Fruit fly (Drosophila melanogaster) whole organism, embryonic: ENCODE measurements around the gene Pex16.
A peak's percentile ranks its signal among the peaks of the same experiment; 100 is the strongest.

Experiments used
- Bteb2 ChIP-seq: fragments of 200-800 bp; sonication (Bioruptor generic); optimal IDR thresholded peaks from 2 replicates; lab custom pipeline; 2016; ENCODE audit warnings: missing biosample characterization, missing genetic modification characterization
- CG10274 ChIP-seq: fragments of 200-800 bp; sonication (Bioruptor generic); optimal IDR thresholded peaks from 3 replicates; lab custom pipeline; 2017; ENCODE audit warnings: missing biosample characterization, mild to moderate bottlenecking, missing genetic modification characterization
- CG11696 ChIP-seq: fragments of 200-800 bp; sonication (Bioruptor generic); IDR thresholded peaks from 2 replicates; pipeline ENCODE4 v1.3.6; 2022; ENCODE audit warnings: missing biosample characterization, missing genetic modification characterization
- CG12104 ChIP-seq: fragments of 200-800 bp; sonication (Bioruptor generic); optimal IDR thresholded peaks from 3 replicates; lab custom pipeline; 2016; ENCODE audit warnings: missing biosample characterization, missing genetic modification characterization
- CG1233 ChIP-seq: fragments of 200-800 bp; sonication (Bioruptor generic); optimal IDR thresholded peaks from 4 replicates; lab custom pipeline; 2018; ENCODE audit warnings: missing biosample characterization, mild to moderate bottlenecking, missing genetic modification characterization
- CG12391 ChIP-seq: fragments of 200-800 bp; sonication (Bioruptor generic); optimal IDR thresholded peaks from 3 replicates; lab custom pipeline; 2018; ENCODE audit warnings: missing biosample characterization, mild to moderate bottlenecking, missing genetic modification characterization, moderate library complexity
- CG12744 ChIP-seq: fragments of 200-800 bp; sonication (Bioruptor generic); optimal IDR thresholded peaks from 2 replicates; lab custom pipeline; 2016; ENCODE audit warnings: missing biosample characterization, missing genetic modification characterization
- CG13424 ChIP-seq: fragments of 200-800 bp; sonication (Bioruptor generic); optimal IDR thresholded peaks from 2 replicates; lab custom pipeline; 2019; ENCODE audit warnings: missing biosample characterization, mild to moderate bottlenecking, missing genetic modification characterization, moderate library complexity
- CG13624 ChIP-seq: fragments of 200-800 bp; sonication (Bioruptor generic); optimal IDR thresholded peaks from 2 replicates; lab custom pipeline; 2016; ENCODE audit warnings: missing biosample characterization, missing genetic modification characterization
- CG14050 ChIP-seq: fragments of 200-800 bp; sonication (Bioruptor generic); IDR thresholded peaks from 3 replicates; pipeline ENCODE4 v1.3.6; 2022; ENCODE audit warnings: missing biosample characterization, missing genetic modification characterization
- CG15514 ChIP-seq: fragments of 200-800 bp; sonication (Bioruptor generic); optimal IDR thresholded peaks from 3 replicates; lab custom pipeline; 2017; ENCODE audit warnings: missing biosample characterization, missing genetic modification characterization, mild to moderate bottlenecking, moderate library complexity, missing genetic modification reagents
- CG17186 ChIP-seq: fragments of 200-800 bp; sonication (Bioruptor generic); optimal IDR thresholded peaks from 3 replicates; lab custom pipeline; 2017; ENCODE audit warnings: missing biosample characterization, missing genetic modification reagents, missing genetic modification characterization
- CG2116 ChIP-seq: fragments of 200-800 bp; sonication (Bioruptor generic); optimal IDR thresholded peaks from 3 replicates; lab custom pipeline; 2018; ENCODE audit warnings: missing biosample characterization, mild to moderate bottlenecking, missing genetic modification characterization
- CG33213 ChIP-seq: fragments of 200-800 bp; sonication (Bioruptor generic); optimal IDR thresholded peaks from 3 replicates; lab custom pipeline; 2016; ENCODE audit warnings: missing biosample characterization, missing genetic modification characterization
- CG8290 ChIP-seq, 3 experiments: fragments of 200-800 bp; sonication (Bioruptor generic); optimal IDR thresholded peaks; 2 replicates each; lab custom pipeline; 2016 to 2019; ENCODE audit warnings: missing biosample characterization in 3 of 3, missing genetic modification characterization in 3 of 3, mild to moderate bottlenecking in 2 of 3, moderate library complexity in 1 of 3
- CG9437 ChIP-seq: fragments of 200-800 bp; sonication (Bioruptor generic); optimal IDR thresholded peaks from 2 replicates; lab custom pipeline; 2018; ENCODE audit warnings: missing biosample characterization, mild to moderate bottlenecking, missing genetic modification characterization
- CG9876 ChIP-seq: fragments of 200-800 bp; sonication (Bioruptor generic); optimal IDR thresholded peaks from 2 replicates; lab custom pipeline; 2016; ENCODE audit warnings: missing biosample characterization, missing genetic modification characterization
- D ChIP-seq, 2 experiments: fragments of 200-800 bp in 1 of 2; fragments of >200 bp in 1 of 2; sonication (Bioruptor generic) in 1 of 2; optimal IDR thresholded peaks; 2 replicates in 1 of 2; 3 replicates in 1 of 2; lab custom pipeline; 2017; ENCODE audit warnings: mild to moderate bottlenecking in 1 of 2, missing biosample characterization in 1 of 2, missing genetic modification characterization in 1 of 2, missing genetic modification reagents in 1 of 2
- D19B ChIP-seq: fragments of 200-800 bp; sonication (Bioruptor generic); optimal IDR thresholded peaks from 2 replicates; lab custom pipeline; 2017; ENCODE audit warnings: missing biosample characterization, mild to moderate bottlenecking, missing genetic modification characterization
- Dbx ChIP-seq: fragments of 200-800 bp; sonication (Bioruptor generic); IDR thresholded peaks from 3 replicates; pipeline ENCODE4 v1.3.6; 2022; ENCODE audit warnings: missing biosample characterization, missing genetic modification characterization
- ERR ChIP-seq: fragments of 200-800 bp; sonication (Bioruptor generic); optimal IDR thresholded peaks from 2 replicates; lab custom pipeline; 2016; ENCODE audit warnings: missing biosample characterization, missing genetic modification characterization
- H2.0 ChIP-seq: fragments of 200-800 bp; sonication (Bioruptor generic); IDR thresholded peaks from 2 replicates; pipeline ENCODE4 v1.3.6; 2022; ENCODE audit warnings: missing biosample characterization, missing genetic modification characterization
- Hmr ChIP-seq: fragments of 200-800 bp; sonication (Bioruptor generic); optimal IDR thresholded peaks from 3 replicates; lab custom pipeline; 2017; ENCODE audit warnings: mild to moderate bottlenecking, missing biosample characterization, missing genetic modification reagents, missing genetic modification characterization
- Hr51 ChIP-seq, 2 experiments: fragments of 200-800 bp; sonication (Bioruptor generic); optimal IDR thresholded peaks; 2 replicates in 1 of 2; 3 replicates in 1 of 2; lab custom pipeline; 2016 to 2018; ENCODE audit warnings: missing biosample characterization in 2 of 2, missing genetic modification characterization in 2 of 2, mild to moderate bottlenecking in 1 of 2, moderate library complexity in 1 of 2
- Hr78 ChIP-seq, 2 experiments: fragments of 200-800 bp in 1 of 2; fragments of >200 bp in 1 of 2; sonication (Bioruptor generic) in 1 of 2; optimal IDR thresholded peaks; 2 replicates each; lab custom pipeline; 2017 to 2019; ENCODE audit warnings: missing biosample characterization in 2 of 2, missing genetic modification characterization in 2 of 2, mild to moderate bottlenecking in 1 of 2, moderate library complexity in 1 of 2
- Jarid2 ChIP-seq: fragments of 200-800 bp; sonication (Bioruptor generic); optimal IDR thresholded peaks from 3 replicates; lab custom pipeline; 2017; ENCODE audit warnings: mild to moderate bottlenecking, missing biosample characterization, missing genetic modification reagents, missing genetic modification characterization
- Lhr ChIP-seq: fragments of 200-800 bp; sonication (Bioruptor generic); optimal IDR thresholded peaks from 3 replicates; lab custom pipeline; 2017; ENCODE audit warnings: mild to moderate bottlenecking, missing biosample characterization, missing genetic modification reagents, missing genetic modification characterization
- Sry-β ChIP-seq: fragments of 200-800 bp; sonication (Bioruptor generic); optimal IDR thresholded peaks from 2 replicates; lab custom pipeline; 2018; ENCODE audit warnings: missing biosample characterization, mild to moderate bottlenecking, missing genetic modification characterization, moderate library complexity
- Xrp1 ChIP-seq: fragments of 200-800 bp; sonication (Bioruptor generic); IDR thresholded peaks from 2 replicates; pipeline ENCODE4 v1.3.6; 2022; ENCODE audit warnings: missing biosample characterization, missing genetic modification characterization
- az2 ChIP-seq: fragments of 200-800 bp; sonication (Bioruptor generic); optimal IDR thresholded peaks from 3 replicates; lab custom pipeline; 2016; ENCODE audit warnings: missing biosample characterization, missing genetic modification characterization
- ci ChIP-seq: fragments of 200-800 bp; sonication (Bioruptor generic); IDR thresholded peaks from 3 replicates; pipeline ENCODE4 v1.3.6; 2022; ENCODE audit warnings: missing biosample characterization, missing genetic modification characterization
- croc ChIP-seq: fragments of 200-800 bp; sonication (Bioruptor generic); conservative IDR thresholded peaks from 3 replicates; pipeline ENCODE4 v1.3.6; 2022; ENCODE audit warnings: missing biosample characterization, missing genetic modification characterization
- esg ChIP-seq: fragments of 200-800 bp; sonication (Bioruptor generic); conservative IDR thresholded peaks from 2 replicates; pipeline ENCODE4 v1.3.6; 2022; ENCODE audit warnings: missing biosample characterization, missing genetic modification characterization
- grn ChIP-seq: fragments of 200-800 bp; sonication (Bioruptor generic); optimal IDR thresholded peaks from 3 replicates; lab custom pipeline; 2017; ENCODE audit warnings: missing biosample characterization, missing genetic modification characterization
- gro ChIP-seq: fragments of 200-800 bp; sonication (Bioruptor generic); optimal IDR thresholded peaks from 2 replicates; lab custom pipeline; 2016; ENCODE audit warnings: missing biosample characterization, missing genetic modification characterization
- ind ChIP-seq: fragments of 200-800 bp; sonication (Bioruptor generic); optimal IDR thresholded peaks from 3 replicates; lab custom pipeline; 2016; ENCODE audit warnings: missing biosample characterization, missing genetic modification characterization
- luna ChIP-seq: fragments of 200-800 bp; sonication (Bioruptor generic); optimal IDR thresholded peaks from 2 replicates; lab custom pipeline; 2016; ENCODE audit warnings: missing biosample characterization, missing genetic modification characterization
- nmo ChIP-seq: fragments of 200-800 bp; sonication (Bioruptor generic); optimal IDR thresholded peaks from 2 replicates; lab custom pipeline; 2018; ENCODE audit warnings: missing biosample characterization, mild to moderate bottlenecking, missing genetic modification characterization, moderate library complexity
- pb ChIP-seq: fragments of 200-800 bp; sonication (Bioruptor generic); optimal IDR thresholded peaks from 3 replicates; lab custom pipeline; 2016; ENCODE audit warnings: missing biosample characterization, missing genetic modification characterization
- repo ChIP-seq: fragments of 200-800 bp; sonication (Bioruptor generic); optimal IDR thresholded peaks from 2 replicates; lab custom pipeline; 2016; ENCODE audit warnings: missing biosample characterization, missing genetic modification characterization
- row ChIP-seq: fragments of 200-800 bp; sonication (Bioruptor generic); IDR thresholded peaks from 3 replicates; pipeline ENCODE4 v1.3.6; 2022; ENCODE audit warnings: missing biosample characterization, missing genetic modification characterization
- sna ChIP-seq: fragments of 200-800 bp; sonication (Bioruptor generic); IDR thresholded peaks from 2 replicates; pipeline ENCODE4 v1.3.6; 2022; ENCODE audit warnings: missing biosample characterization, missing genetic modification characterization; ENCODE audit not compliant: partially characterized antibody
- unc-4 ChIP-seq: fragments of 200-800 bp; sonication (Bioruptor generic); IDR thresholded peaks from 2 replicates; pipeline ENCODE4 v1.3.6; 2022; ENCODE audit warnings: missing biosample characterization, missing genetic modification characterization; ENCODE audit not compliant: partially characterized antibody
- usp ChIP-seq: fragments of >200 bp; optimal IDR thresholded peaks from 2 replicates; lab custom pipeline; 2017; ENCODE audit warnings: missing biosample characterization, missing genetic modification characterization
- vnd ChIP-seq: fragments of 200-800 bp; sonication (Bioruptor generic); IDR thresholded peaks from 3 replicates; pipeline ENCODE4 v1.3.6; 2022; ENCODE audit warnings: missing biosample characterization, missing genetic modification characterization; ENCODE audit not compliant: partially characterized antibody
- zfh1 ChIP-seq: fragments of 200-800 bp; sonication (Bioruptor generic); IDR thresholded peaks from 3 replicates; pipeline ENCODE4 v1.3.6; 2022; ENCODE audit warnings: missing biosample characterization, missing genetic modification characterization

Pex16 gene

DNA sequence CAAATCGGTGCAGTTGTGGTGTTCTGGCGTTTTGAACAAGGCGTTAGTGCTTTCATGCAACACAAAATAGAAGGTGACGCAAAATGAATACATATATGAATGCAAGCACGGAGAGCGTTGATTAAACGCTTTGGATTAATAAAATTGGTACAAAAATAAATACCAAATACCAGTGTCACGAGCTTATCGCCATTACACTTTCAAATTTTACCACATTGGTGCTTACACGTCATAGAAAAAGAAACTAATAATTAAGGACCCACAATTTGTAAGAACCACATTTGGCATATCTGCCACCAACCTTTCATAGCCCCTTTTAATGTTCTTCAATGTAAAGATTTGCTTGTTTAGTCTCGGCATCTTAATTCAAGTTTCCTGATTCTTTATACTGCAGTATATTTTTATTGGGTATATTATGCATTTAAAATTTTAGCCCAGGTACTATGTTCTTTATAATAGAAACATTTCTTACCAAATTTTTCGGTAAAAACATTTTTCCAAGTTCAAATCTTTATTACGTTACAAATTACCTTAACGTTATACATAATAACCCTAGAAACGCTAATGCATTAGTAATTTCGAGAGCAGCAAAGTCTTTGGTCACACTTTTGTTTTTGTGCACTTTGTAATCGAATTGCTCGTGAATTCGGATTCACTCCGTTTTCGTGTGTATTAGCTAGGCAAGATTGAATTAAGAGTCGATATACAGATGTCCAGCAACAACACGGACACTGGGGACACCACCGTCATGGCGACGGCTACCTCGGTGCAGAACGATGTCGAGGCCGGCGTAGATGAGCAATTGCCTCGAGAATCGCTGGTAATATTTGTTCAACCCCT, at the start of gene Pex16, which contains the start of gene Pex14 (continued):
- TF ChIP-seq Lhr (GFP tag; lab: Kevin White, UChicago) (peak; percentile 28), luna (peak; percentile 43), Jarid2 (GFP tag; lab: Kevin White, UChicago) (no peak), CG12744 (GFP tag; lab: Kevin White, UChicago) (peak; percentile 54), Hr51 (GFP tag; optimal IDR thresholded peaks at IDR 0.05; lab: Kevin White, UChicago) (peak in 1 of 2 experiments; percentile 70), row (GFP tag; lab: Robert Waterston, UW) (peak; percentile 90), pb (GFP tag; lab: Kevin White, UChicago) (peak; percentile 33), D (optimal IDR thresholded peaks at IDR 0.05; lab: Kevin White, UChicago) (no peak), D (GFP tag; optimal IDR thresholded peaks at IDR 0.05; lab: Kevin White, UChicago) (peak; percentile 31), unc-4 (GFP tag; lab: Robert Waterston, UW) (0 out of 2 replicates have a peak, but pooled peaks have one; percentile 13), CG8290 (GFP tag; optimal IDR thresholded peaks at IDR 0.05; lab: Kevin White, UChicago) (peak; percentile 14), CG8290 (tag; optimal IDR thresholded peaks at IDR 0.05; lab: Kevin White, UChicago) (peak in 1 of 2 experiments; percentile 85), Bteb2 (GFP tag; lab: Kevin White, UChicago) (peak; percentile 61), CG12391 (tag; lab: Kevin White, UChicago) (peak; percentile 79), usp (GFP tag; lab: Kevin White, UChicago) (no peak), CG17186 (peak; percentile 36), repo (GFP tag; lab: Kevin White, UChicago) (peak; percentile 70), CG9437 (peak; percentile 100), CG13624 (GFP tag; lab: Kevin White, UChicago) (peak; percentile 78), croc (GFP tag; lab: Robert Waterston, UW) (peak; percentile 38; the same call in 1 of the 3 replicates), az2 (GFP tag; lab: Kevin White, UChicago) (peak; percentile 76), Hr78 (GFP tag; optimal IDR thresholded peaks at IDR 0.05; lab: Kevin White, UChicago) (no peak), CG15514 (GFP tag; lab: Kevin White, UChicago) (peak; percentile 49), CG13424 (tag; lab: Kevin White, UChicago) (peak; percentile 70), Hmr (GFP tag; lab: Kevin White, UChicago) (no peak), ci (GFP tag; lab: Robert Waterston, UW) (peak; percentile 70), ind (GFP tag; lab: Kevin White, UChicago) (peak; percentile 81), gro (GFP tag; lab: Kevin White, UChicago) (peak; percentile 51), CG12104 (peak; percentile 42), esg (peak; percentile 71), zfh1 (GFP tag; lab: Robert Waterston, UW) (peak; percentile 74; the same call in 2 of the 3 replicates), CG9876 (GFP tag; lab: Kevin White, UChicago) (peak; percentile 77), CG2116 (GFP tag; lab: Kevin White, UChicago) (peak; percentile 47), nmo (GFP tag; lab: Kevin White, UChicago) (peak; percentile 69), CG10274 (GFP tag; lab: Kevin White, UChicago) (peak; percentile 38), CG33213 (GFP tag; lab: Kevin White, UChicago) (peak; percentile 56), H2.0 (GFP tag; lab: Robert Waterston, UW) (peak; percentile 71), Dbx (GFP tag; lab: Robert Waterston, UW) (peak; percentile 65; the same call in 2 of the 3 replicates), grn (GFP tag; lab: Kevin White, UChicago) (no peak), D19B (peak; percentile 53), ERR (GFP tag; lab: Kevin White, UChicago) (no peak), CG14050 (peak; percentile 45; the same call in 2 of the 3 replicates), CG1233 (peak; percentile 57), sna (no peak), vnd (GFP tag; lab: Robert Waterston, UW) (no peak), CG11696 (GFP tag; lab: Robert Waterston, UW) (peak; percentile 48; the same call in 1 of the 2 replicates), Sry-β (GFP tag; lab: Kevin White, UChicago) (peak; percentile 10), Xrp1 (GFP tag; lab: Robert Waterston, UW) (peak; percentile 69)
